Worm (Caenorhabditis elegans) whole organism, early embryonic: Measurements from ENCODE around the gene lin-33.

Experiments
- aly-1 ChIP-seq: sonication (generic microtip); optimal IDR thresholded peaks from 2 replicates; lab custom pipeline; 2016; ENCODE audit warnings: missing genetic modification characterization, missing compliant biosample characterization
- ama-1 ChIP-seq: fragments of 150-350 bp; optimal IDR thresholded peaks from 2 replicates; lab custom pipeline; 2014
- sea-1 ChIP-seq: fragments of 200-800 bp; sonication (Bioruptor generic); conservative IDR thresholded peaks from 2 replicates; pipeline ENCODE4 v1.3.6; 2022; ENCODE audit warnings: missing genetic modification characterization, missing compliant biosample characterization

DNA sequence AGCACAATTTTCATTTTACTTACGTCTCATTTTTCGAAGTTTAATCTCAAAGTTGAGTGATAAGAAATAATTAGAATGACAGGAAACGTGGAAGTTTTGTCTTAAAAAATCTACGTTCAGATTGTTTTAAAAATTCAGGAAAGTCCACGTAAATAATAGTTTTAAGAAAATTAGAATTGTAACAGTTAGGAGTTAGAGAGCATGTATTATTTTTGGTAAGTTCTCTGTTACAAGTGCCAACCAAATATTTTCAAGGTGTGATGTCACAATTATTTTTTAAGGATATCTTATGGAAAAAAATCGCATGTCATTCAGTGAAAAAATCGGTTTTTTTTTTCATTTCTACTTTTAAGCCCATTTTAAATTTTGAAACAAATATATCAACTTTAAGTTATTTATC lies 45.9 kb upstream of the lin-33 start, which contains the start of gene H04M03.11:
- TF ChIP-seq ama-1 (lab: Kevin White, UChicago) (no peak), sea-1 (no peak), aly-1 (tag; lab: Kevin White, UChicago) (no peak)
